Worm (Caenorhabditis elegans) whole organism, young adult: Measurements from ENCODE around the gene C06E1.7.

Source experiments
- Y95B8A.8 ChIP-seq: fragments of 200-800 bp; sonication (Bioruptor generic); IDR thresholded peaks from 2 replicates; pipeline ENCODE4 v1.3.6; 2022; ENCODE audit warnings: missing genetic modification reagents, missing genetic modification characterization, missing compliant biosample characterization
- nhr-120 ChIP-seq: fragments of 200-800 bp; sonication (Bioruptor generic); IDR thresholded peaks from 2 replicates; pipeline ENCODE4 v1.3.6; 2022; ENCODE audit warnings: missing genetic modification characterization, missing compliant biosample characterization

- TF ChIP-seq Y95B8A.8 (GFP tag; lab: Robert Waterston, UW), result no peak
- no peak for TF ChIP-seq nhr-120 (GFP tag; lab: Robert Waterston, UW)
Measured at ce11 chrIII:8574299-8574698, 19.2 kb downstream of the C06E1.7 start.
